Worm (Caenorhabditis elegans): ENCODE measurements around the gene lgc-14.

lgc-14 gene

ce11 chrX:12086297-12086696 lies 25.0 kb upstream of the lgc-14 start (continued):
- TF ChIP-seq fax-1 (tag; optimal IDR thresholded peaks at IDR 0.05), result no peak

- no peak for TF ChIP-seq ceh-2 (tag; optimal IDR thresholded peaks at IDR 0.05)
- TF ChIP-seq ama-1 (optimal IDR thresholded peaks at IDR 0.05), result no peak
- TF ChIP-seq T23F11.4 (GFP tag; optimal IDR thresholded peaks at IDR 0.05), result no peak
- TF ChIP-seq nhr-11 (tag; optimal IDR thresholded peaks at IDR 0.05), result no peak
- no peak for TF ChIP-seq syd-9 (tag; optimal IDR thresholded peaks at IDR 0.05)
- no peak for TF ChIP-seq pag-3 (tag; optimal IDR thresholded peaks at IDR 0.05; ENCODE audit: borderline replicate concordance)
- no peak for TF ChIP-seq hlh-15 (tag; optimal IDR thresholded peaks at IDR 0.05)
- no peak for TF ChIP-seq rnt-1 (tag; optimal IDR thresholded peaks at IDR 0.05)
- no peak for TF ChIP-seq eyg-1 (tag; optimal IDR thresholded peaks at IDR 0.05)
- no peak for TF ChIP-seq sox-2 (GFP tag; IDR thresholded peaks at IDR 0.05)
- no peak for TF ChIP-seq ceh-34 (tag; optimal IDR thresholded peaks at IDR 0.05)
- no peak for TF ChIP-seq ceh-18 (tag; optimal IDR thresholded peaks at IDR 0.05)
- no peak for TF ChIP-seq pat-9 (tag; optimal IDR thresholded peaks at IDR 0.05)
Measured at ce11 chrX:12092621-12093020, 18.7 kb upstream of the lgc-14 start.

ce11 chrX:12093043-12093442 lies 18.3 kb upstream of the lgc-14 start, which contains the start of gene W03G11.4:
TSS of gene W03G11.4 (minus strand) at chrX:12093143.
- TF ChIP-seq dve-1 (tag; optimal IDR thresholded peaks at IDR 0.05) (no peak), C38D4.7 (GFP tag; optimal IDR thresholded peaks at IDR 0.05) (no peak), pax-1 (tag; optimal IDR thresholded peaks at IDR 0.05) (no peak), unc-42 (tag; optimal IDR thresholded peaks at IDR 0.05) (no peak), pros-1 (tag; optimal IDR thresholded peaks at IDR 0.05) (no peak), lim-6 (tag; optimal IDR thresholded peaks at IDR 0.05) (no peak), ceh-19 (GFP tag; optimal IDR thresholded peaks at IDR 0.05) (no peak), ceh-2 (tag; optimal IDR thresholded peaks at IDR 0.05) (no peak), ceh-31 (tag; optimal IDR thresholded peaks at IDR 0.05) (no peak), pat-9 (tag; optimal IDR thresholded peaks at IDR 0.05) (no peak), rnt-1 (tag; optimal IDR thresholded peaks at IDR 0.05) (no peak), ceh-24 (tag; optimal IDR thresholded peaks at IDR 0.05) (no peak), fkh-10 (GFP tag; optimal IDR thresholded peaks at IDR 0.05) (no peak), fkh-6 (tag; optimal IDR thresholded peaks at IDR 0.05) (no peak)

ce11 chrX:12093992-12094391 lies 17.3 kb upstream of the lgc-14 start:
- no peak for TF ChIP-seq ets-4 (tag; optimal IDR thresholded peaks at IDR 0.05)
- TF ChIP-seq ahr-1 (tag; optimal IDR thresholded peaks at IDR 0.05), result no peak
- no peak for TF ChIP-seq pax-1 (tag; optimal IDR thresholded peaks at IDR 0.05)
- no peak for TF ChIP-seq mec-3 (tag; optimal IDR thresholded peaks at IDR 0.05; ENCODE audit: borderline replicate concordance)
- TF ChIP-seq K09A11.1 (tag; optimal IDR thresholded peaks at IDR 0.05; ENCODE audit: insufficient read depth), result no peak
- TF ChIP-seq zip-5 (tag; optimal IDR thresholded peaks at IDR 0.05), result no peak
- no peak for TF ChIP-seq unc-86 (tag; optimal IDR thresholded peaks at IDR 0.05)
- TF ChIP-seq sox-2 (GFP tag; IDR thresholded peaks at IDR 0.05), result no peak
- no peak for TF ChIP-seq nhr-232 (tag; optimal IDR thresholded peaks at IDR 0.05)
- TF ChIP-seq lin-11 (tag; optimal IDR thresholded peaks at IDR 0.05), result no peak
- no peak for TF ChIP-seq pros-1 (tag; optimal IDR thresholded peaks at IDR 0.05)
- no peak for TF ChIP-seq T23F11.4 (GFP tag; optimal IDR thresholded peaks at IDR 0.05)
- TF ChIP-seq F13H6.1 (tag; optimal IDR thresholded peaks at IDR 0.05), result no peak
- TF ChIP-seq tbx-7 (tag; optimal IDR thresholded peaks at IDR 0.05), result no peak
- no peak for TF ChIP-seq pha-2 (tag; optimal IDR thresholded peaks at IDR 0.05)
- no peak for TF ChIP-seq lim-6 (tag; optimal IDR thresholded peaks at IDR 0.05)
- no peak for TF ChIP-seq ceh-34 (tag; optimal IDR thresholded peaks at IDR 0.05)
- TF ChIP-seq elt-4 (tag; optimal IDR thresholded peaks at IDR 0.05), result no peak
- no peak for TF ChIP-seq odd-2 (tag; optimal IDR thresholded peaks at IDR 0.05)
- TF ChIP-seq hlh-13 (GFP tag; optimal IDR thresholded peaks at IDR 0.05), result no peak
